Worm (Caenorhabditis elegans) whole organism, late embryonic: ENCODE measurements around the gene T24D8.6.

Experiments
- K02D7.2 ChIP-seq: sonication (generic microtip); optimal IDR thresholded peaks from 2 replicates; lab custom pipeline; 2017; ENCODE audit warnings: mild to moderate bottlenecking, missing genetic modification characterization, missing compliant biosample characterization
- K09A11.1 ChIP-seq: sonication (generic microtip); optimal IDR thresholded peaks from 2 replicates; lab custom pipeline; 2017; ENCODE audit warnings: antibody characterized with exemption, mild to moderate bottlenecking, missing genetic modification characterization, missing compliant biosample characterization; ENCODE audit not compliant: insufficient read depth
- Y22D7AL.16 ChIP-seq: sonication (generic microtip); optimal IDR thresholded peaks from 2 replicates; lab custom pipeline; 2016; ENCODE audit warnings: missing genetic modification characterization, missing compliant biosample characterization
- ama-1 ChIP-seq: fragments of 150-350 bp; optimal IDR thresholded peaks from 2 replicates; lab custom pipeline; 2014
- ceh-18 ChIP-seq: sonication (generic microtip); optimal IDR thresholded peaks from 2 replicates; lab custom pipeline; 2016; ENCODE audit warnings: missing genetic modification characterization, missing compliant biosample characterization
- ceh-19 ChIP-seq: fragments of 200-800 bp; sonication (Bioruptor generic); optimal IDR thresholded peaks from 2 replicates; lab custom pipeline; 2018; ENCODE audit warnings: mild to moderate bottlenecking, missing genetic modification characterization, missing compliant biosample characterization
- ceh-2 ChIP-seq: sonication (generic microtip); optimal IDR thresholded peaks from 2 replicates; lab custom pipeline; 2016; ENCODE audit warnings: missing genotype, missing genetic modification characterization, missing compliant biosample characterization
- ceh-34 ChIP-seq: sonication (generic microtip); optimal IDR thresholded peaks from 2 replicates; lab custom pipeline; 2016; ENCODE audit warnings: mild to moderate bottlenecking, missing genetic modification characterization, missing compliant biosample characterization
- ceh-48 ChIP-seq: sonication (generic microtip); optimal IDR thresholded peaks from 2 replicates; lab custom pipeline; 2016; ENCODE audit warnings: missing genetic modification characterization, inconsistent platforms, missing compliant biosample characterization
- ceh-6 ChIP-seq: fragments of 200-800 bp; sonication (Bioruptor generic); optimal IDR thresholded peaks from 2 replicates; lab custom pipeline; 2018; ENCODE audit warnings: mild to moderate bottlenecking, missing genetic modification characterization, missing compliant biosample characterization
- elt-2 ChIP-seq: sonication (generic microtip); optimal IDR thresholded peaks from 2 replicates; lab custom pipeline; 2016; ENCODE audit warnings: missing genetic modification reagents, missing genetic modification characterization, missing compliant biosample characterization
- elt-4 ChIP-seq: sonication (generic microtip); optimal IDR thresholded peaks from 2 replicates; lab custom pipeline; 2016; ENCODE audit warnings: missing genetic modification characterization, missing compliant biosample characterization
- fax-1 ChIP-seq: sonication (generic microtip); optimal IDR thresholded peaks from 2 replicates; lab custom pipeline; 2016; ENCODE audit warnings: missing genotype, missing genetic modification characterization, missing compliant biosample characterization
- fkh-6 ChIP-seq: sonication (generic microtip); optimal IDR thresholded peaks from 2 replicates; lab custom pipeline; 2016; ENCODE audit warnings: missing genetic modification characterization, missing compliant biosample characterization
- gmeb-2 ChIP-seq: sonication (generic microtip); optimal IDR thresholded peaks from 2 replicates; lab custom pipeline; 2016; ENCODE audit warnings: missing genetic modification characterization, inconsistent platforms, missing compliant biosample characterization
- hlh-13 ChIP-seq: fragments of 200-800 bp; sonication (Bioruptor generic); optimal IDR thresholded peaks from 2 replicates; lab custom pipeline; 2018; ENCODE audit warnings: mild to moderate bottlenecking, missing genetic modification characterization, missing compliant biosample characterization
- hlh-30 ChIP-seq: sonication (generic microtip); optimal IDR thresholded peaks from 2 replicates; lab custom pipeline; 2017; ENCODE audit warnings: antibody characterized with exemption, missing genetic modification characterization, missing compliant biosample characterization; ENCODE audit not compliant: insufficient read depth
- nhr-11 ChIP-seq: fragments of 150-350 bp; optimal IDR thresholded peaks from 2 replicates; lab custom pipeline; 2014; ENCODE audit warnings: missing biosample characterization, missing genetic modification characterization
- npax-4 ChIP-seq: sonication (generic microtip); optimal IDR thresholded peaks from 2 replicates; lab custom pipeline; 2016; ENCODE audit warnings: missing genetic modification characterization, missing compliant biosample characterization
- pat-9 ChIP-seq: fragments of 200-800 bp; sonication (Bioruptor generic); optimal IDR thresholded peaks from 2 replicates; lab custom pipeline; 2018; ENCODE audit warnings: mild to moderate bottlenecking, missing genetic modification characterization, moderate library complexity, missing compliant biosample characterization
- pqm-1 ChIP-seq: sonication (generic microtip); optimal IDR thresholded peaks from 2 replicates; lab custom pipeline; 2016; ENCODE audit warnings: missing genetic modification characterization, missing compliant biosample characterization
- pros-1 ChIP-seq: fragments of 150-350 bp; optimal IDR thresholded peaks from 2 replicates; lab custom pipeline; 2014; ENCODE audit warnings: missing biosample characterization, missing genetic modification reagents, missing genetic modification characterization
- tbx-2 ChIP-seq: sonication (generic microtip); optimal IDR thresholded peaks from 2 replicates; lab custom pipeline; 2016; ENCODE audit warnings: missing genetic modification characterization, missing compliant biosample characterization
- tbx-7 ChIP-seq: sonication (generic microtip); optimal IDR thresholded peaks from 2 replicates; lab custom pipeline; 2016; ENCODE audit warnings: missing genotype, missing genetic modification characterization, missing compliant biosample characterization
- ttx-3 ChIP-seq: sonication (generic microtip); optimal IDR thresholded peaks from 2 replicates; lab custom pipeline; 2016; ENCODE audit warnings: missing genetic modification reagents, missing genetic modification characterization, missing compliant biosample characterization

T24D8.6 gene

ce11 chrX:2328873-2329272, 36.9 kb downstream of the T24D8.6 start:
- TF ChIP-seq pros-1 (tag; lab: Kevin White, UChicago) (no peak), elt-2 (tag; lab: Kevin White, UChicago) (peak; percentile 12), K02D7.2 (tag; lab: Kevin White, UChicago) (no peak), ama-1 (lab: Kevin White, UChicago) (peak; percentile 69), tbx-2 (tag; lab: Kevin White, UChicago) (peak; percentile 16)

- TF ChIP-seq ceh-19 (GFP tag; lab: Kevin White, UChicago): no peak
- TF ChIP-seq ceh-6 (GFP tag; lab: Kevin White, UChicago): peak; percentile 14
- TF ChIP-seq hlh-30: peak; percentile 34
- TF ChIP-seq pat-9 (tag; lab: Kevin White, UChicago): peak; percentile 39
- TF ChIP-seq npax-4: no peak
Observed at ce11 chrX:2321758-2322157, 44.0 kb downstream of the T24D8.6 start.

ce11 chrX:2320539-2320938, 45.3 kb downstream of the T24D8.6 start:
- TF ChIP-seq hlh-13 (GFP tag; lab: Kevin White, UChicago) (no peak), gmeb-2 (tag; lab: Kevin White, UChicago) (no peak), fax-1 (tag; lab: Kevin White, UChicago) (no peak), nhr-11 (no peak), elt-2 (tag; lab: Kevin White, UChicago) (peak; percentile 28), ceh-18 (tag; lab: Kevin White, UChicago) (no peak), ceh-48 (no peak), pros-1 (tag; lab: Kevin White, UChicago) (no peak), tbx-7 (tag; lab: Kevin White, UChicago) (no peak)

- TF ChIP-seq ttx-3 (no peak), pqm-1 (tag; lab: Kevin White, UChicago) (no peak), fkh-6 (tag; lab: Kevin White, UChicago) (no peak), ceh-2 (tag; lab: Kevin White, UChicago) (no peak), tbx-7 (tag; lab: Kevin White, UChicago) (no peak)
Observed at ce11 chrX:2319238-2319637, 46.6 kb downstream of the T24D8.6 start, which contains the start of gene aakg-4. aakg-4 (minus strand) TSS chrX:2319338.

ce11 chrX:2317480-2317879, 48.3 kb downstream of the T24D8.6 start:
- TF ChIP-seq ceh-34 (tag; lab: Kevin White, UChicago): no peak
- no peak for TF ChIP-seq pros-1 (tag; lab: Kevin White, UChicago)
- no peak for TF ChIP-seq hlh-30
- no peak for TF ChIP-seq K09A11.1 (tag; lab: Kevin White, UChicago)

ce11 chrX:2316859-2317258, 48.9 kb downstream of the T24D8.6 start:
- TF ChIP-seq gmeb-2 (tag; lab: Kevin White, UChicago) (no peak), ceh-48 (no peak), Y22D7AL.16 (no peak), elt-4 (no peak)

- no peak for TF ChIP-seq ceh-2 (tag; lab: Kevin White, UChicago)
- peak; percentile 51 for TF ChIP-seq hlh-30
Observed at ce11 chrX:2316205-2316604, 49.6 kb downstream of the T24D8.6 start.
